Fruit fly (Drosophila melanogaster) whole organism, embryonic: ENCODE results near the gene CG32983.

Experiments
- CG9727 ChIP-seq: fragments of 200-800 bp; sonication (Bioruptor generic); optimal IDR thresholded peaks from 3 replicates; lab custom pipeline; 2017; ENCODE audit warnings: missing biosample characterization, mild to moderate bottlenecking, missing genetic modification characterization
- MESR4 ChIP-seq: fragments of 200-800 bp; sonication (Bioruptor generic); optimal IDR thresholded peaks from 2 replicates; lab custom pipeline; 2018; ENCODE audit warnings: missing biosample characterization, mild to moderate bottlenecking, missing genetic modification characterization, moderate library complexity
- zfh2 ChIP-seq: fragments of 200-800 bp; sonication (Bioruptor generic); optimal IDR thresholded peaks from 2 replicates; lab custom pipeline; 2016; ENCODE audit warnings: missing biosample characterization, missing genetic modification characterization

DNA sequence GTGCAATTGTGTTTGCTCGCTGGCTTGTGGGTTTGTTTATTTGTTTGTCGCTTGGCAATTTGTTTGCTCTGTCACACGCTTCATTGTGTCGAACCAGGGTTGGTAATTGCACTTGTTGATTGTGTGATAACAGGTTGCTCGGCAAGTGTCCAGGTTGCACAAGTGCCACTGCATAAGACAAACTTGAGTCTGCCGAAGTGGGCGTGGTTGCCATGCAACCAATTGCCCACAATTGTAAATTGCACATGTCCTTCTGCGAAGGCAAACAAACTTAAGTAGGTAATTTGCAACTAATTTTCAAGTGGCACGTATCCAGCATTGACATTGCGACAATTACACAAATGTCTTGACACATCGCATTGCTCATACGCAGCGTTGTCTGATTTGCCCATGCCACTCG, 26.5 kb upstream of the CG32983 start:
- TF ChIP-seq zfh2 (GFP tag; lab: Kevin White, UChicago) (no peak), MESR4 (GFP tag; lab: Kevin White, UChicago) (no peak), CG9727 (GFP tag; lab: Kevin White, UChicago) (no peak)
